Fruit fly (Drosophila melanogaster): ENCODE results near the gene LSm7.

- no peak for TF ChIP-seq CG13204 (GFP tag; optimal IDR thresholded peaks at IDR 0.05)
- no peak for TF ChIP-seq CG9948 (tag; optimal IDR thresholded peaks at IDR 0.05)
- no peak for TF ChIP-seq Snoo (tag; optimal IDR thresholded peaks at IDR 0.05)
- no peak for TF ChIP-seq fd96Ca (GFP tag; IDR thresholded peaks at IDR 0.05)
- TF ChIP-seq CG17806 (tag; optimal IDR thresholded peaks at IDR 0.05) = no peak
- TF ChIP-seq EcR (GFP tag; optimal IDR thresholded peaks at IDR 0.05) = no peak
These were observed 27.6 kb downstream of the LSm7 start for dm6 chr2L:16715133-16715833.

Measured in whole organism, pupa.